Fruit fly (Drosophila melanogaster) whole organism, wandering third instar larva: Measurements from ENCODE around the gene hob.

ENCODE experiments used
- Myc ChIP-seq: fragments of >200 bp; optimal IDR thresholded peaks from 2 replicates; lab custom pipeline; 2017
- fru ChIP-seq: fragments of 200-800 bp; sonication (Bioruptor generic); optimal IDR thresholded peaks from 3 replicates; lab custom pipeline; 2016; ENCODE audit warnings: missing biosample characterization, mild to moderate bottlenecking, missing genetic modification characterization
- pan ChIP-seq: fragments of >200 bp; optimal IDR thresholded peaks from 2 replicates; lab custom pipeline; 2017

dm6 chr3L:3261642-3262041, 42.9 kb upstream of the hob start:
- TF ChIP-seq pan (lab: Kevin White, UChicago) (no peak), fru (GFP tag; lab: Kevin White, UChicago) (no peak), Myc (lab: Kevin White, UChicago) (no peak)
